Worm (Caenorhabditis elegans) whole organism, late embryonic: ENCODE data around the gene orc-1.

ENCODE experiments used
- ceh-19 ChIP-seq: fragments of 200-800 bp; sonication (Bioruptor generic); optimal IDR thresholded peaks from 2 replicates; lab custom pipeline; 2018; ENCODE audit warnings: mild to moderate bottlenecking, missing genetic modification characterization, missing compliant biosample characterization
- ceh-30 ChIP-seq: fragments of 150-350 bp; optimal IDR thresholded peaks from 2 replicates; lab custom pipeline; 2014; ENCODE audit warnings: missing biosample characterization, missing genetic modification characterization
- ceh-31 ChIP-seq: sonication (generic microtip); optimal IDR thresholded peaks from 2 replicates; lab custom pipeline; 2016; ENCODE audit warnings: missing genetic modification characterization, missing compliant biosample characterization
- ceh-9 ChIP-seq: sonication (generic microtip); optimal IDR thresholded peaks from 2 replicates; lab custom pipeline; 2016; ENCODE audit warnings: mild to moderate bottlenecking, missing genetic modification characterization, inconsistent platforms, missing compliant biosample characterization
- hlh-8 ChIP-seq: sonication (generic microtip); optimal IDR thresholded peaks from 2 replicates; lab custom pipeline; 2016; ENCODE audit warnings: missing genotype, missing genetic modification characterization, missing compliant biosample characterization
- nfya-1 ChIP-seq: sonication (generic microtip); optimal IDR thresholded peaks from 2 replicates; lab custom pipeline; 2017; ENCODE audit warnings: missing genetic modification characterization, mild to moderate bottlenecking, missing compliant biosample characterization, antibody characterized with exemption, moderate library complexity
- npax-4 ChIP-seq: sonication (generic microtip); optimal IDR thresholded peaks from 2 replicates; lab custom pipeline; 2016; ENCODE audit warnings: missing genetic modification characterization, missing compliant biosample characterization
- pqm-1 ChIP-seq: sonication (generic microtip); optimal IDR thresholded peaks from 2 replicates; lab custom pipeline; 2016; ENCODE audit warnings: missing genetic modification characterization, missing compliant biosample characterization
- rnt-1 ChIP-seq: sonication (generic microtip); optimal IDR thresholded peaks from 2 replicates; lab custom pipeline; 2016; ENCODE audit warnings: missing genetic modification characterization, missing compliant biosample characterization
- tbx-2 ChIP-seq: sonication (generic microtip); optimal IDR thresholded peaks from 2 replicates; lab custom pipeline; 2016; ENCODE audit warnings: missing genetic modification characterization, missing compliant biosample characterization
- tbx-7 ChIP-seq: sonication (generic microtip); optimal IDR thresholded peaks from 2 replicates; lab custom pipeline; 2016; ENCODE audit warnings: missing genotype, missing genetic modification characterization, missing compliant biosample characterization

- TF ChIP-seq rnt-1 (tag; lab: Kevin White, UChicago) (no peak), ceh-30 (tag; lab: Kevin White, UChicago) (no peak), ceh-9 (no peak), ceh-31 (tag; lab: Kevin White, UChicago) (no peak), npax-4 (tag; lab: Kevin White, UChicago) (no peak), hlh-8 (no peak), ceh-19 (GFP tag; lab: Kevin White, UChicago) (no peak), tbx-7 (tag; lab: Kevin White, UChicago) (no peak), pqm-1 (tag; lab: Kevin White, UChicago) (no peak), tbx-2 (tag; lab: Kevin White, UChicago) (no peak), nfya-1 (tag; lab: Kevin White, UChicago) (peak; percentile 98)
Measured at ce11 chrIII:10658394-10658793, 15.5 kb downstream of the orc-1 start.
